Worm (Caenorhabditis elegans) whole organism, L2 larva: ENCODE measurements around the gene M88.4.

ENCODE experiments used
- C34F6.9 ChIP-seq: fragments of 150-350 bp; optimal IDR thresholded peaks from 2 replicates; lab custom pipeline; 2014; ENCODE audit warnings: missing biosample characterization, missing genetic modification characterization
- F13H6.1 ChIP-seq: sonication (generic microtip); optimal IDR thresholded peaks from 2 replicates; lab custom pipeline; 2016; ENCODE audit warnings: missing genetic modification characterization, missing compliant biosample characterization
- R02D3.7 ChIP-seq: fragments of 150-350 bp; optimal IDR thresholded peaks from 2 replicates; lab custom pipeline; 2014; ENCODE audit warnings: missing biosample characterization, missing genetic modification characterization
- Y55F3AM.14 ChIP-seq: fragments of 200-800 bp; sonication (Bioruptor generic); optimal IDR thresholded peaks from 2 replicates; lab custom pipeline; 2018; ENCODE audit warnings: mild to moderate bottlenecking, missing genetic modification characterization, missing compliant biosample characterization
- alr-1 ChIP-seq: fragments of 150-350 bp; optimal IDR thresholded peaks from 2 replicates; lab custom pipeline; 2014; ENCODE audit warnings: missing biosample characterization, missing genetic modification characterization
- ama-1 ChIP-seq: fragments of 150-350 bp; optimal IDR thresholded peaks from 2 replicates; lab custom pipeline; 2018; ENCODE audit warnings: inconsistent platforms
- blmp-1 ChIP-seq: sonication (generic microtip); optimal IDR thresholded peaks from 2 replicates; lab custom pipeline; 2017; ENCODE audit warnings: missing genetic modification characterization, mild to moderate bottlenecking, missing compliant biosample characterization, antibody characterized with exemption, moderate library complexity; ENCODE audit not compliant: insufficient read depth
- ceh-82 ChIP-seq: fragments of 150-350 bp; optimal IDR thresholded peaks from 2 replicates; lab custom pipeline; 2014; ENCODE audit warnings: missing biosample characterization, missing genetic modification characterization
- crh-2 ChIP-seq: sonication (generic microtip); optimal IDR thresholded peaks from 2 replicates; lab custom pipeline; 2017; ENCODE audit warnings: missing biosample characterization, missing genetic modification characterization
- dmd-4 ChIP-seq: sonication (generic microtip); optimal IDR thresholded peaks from 2 replicates; lab custom pipeline; 2017; ENCODE audit warnings: missing biosample characterization, missing genetic modification characterization
- egl-27 ChIP-seq: sonication (generic microtip); optimal IDR thresholded peaks from 3 replicates; lab custom pipeline; 2017; ENCODE audit warnings: missing biosample characterization, missing genetic modification reagents, missing genetic modification characterization
- elt-3 ChIP-seq: sonication (generic microtip); optimal IDR thresholded peaks from 2 replicates; lab custom pipeline; 2017; ENCODE audit warnings: missing biosample characterization, missing genetic modification characterization
- fos-1 ChIP-seq: fragments of 150-350 bp; optimal IDR thresholded peaks from 2 replicates; lab custom pipeline; 2014; ENCODE audit warnings: missing biosample characterization, missing genetic modification characterization
- gmeb-1 ChIP-seq: fragments of 150-350 bp; optimal IDR thresholded peaks from 2 replicates; lab custom pipeline; 2014; ENCODE audit warnings: missing biosample characterization, missing genetic modification characterization
- lin-11 ChIP-seq: fragments of 150-350 bp; sonication (generic microtip); optimal IDR thresholded peaks from 2 replicates; lab custom pipeline; 2014; ENCODE audit warnings: missing biosample characterization, missing genetic modification characterization, inconsistent platforms, mixed read lengths
- lin-13 ChIP-seq: fragments of 150-350 bp; optimal IDR thresholded peaks from 2 replicates; lab custom pipeline; 2014; ENCODE audit warnings: missing biosample characterization, missing genetic modification reagents, missing genetic modification characterization
- mab-5 ChIP-seq: fragments of 150-350 bp; optimal IDR thresholded peaks from 2 replicates; lab custom pipeline; 2014; ENCODE audit warnings: missing biosample characterization, missing genetic modification characterization
- mbf-1 ChIP-seq: sonication (generic microtip); optimal IDR thresholded peaks from 2 replicates; lab custom pipeline; 2017; ENCODE audit warnings: missing biosample characterization, missing genetic modification characterization
- nhr-10 ChIP-seq: sonication (generic microtip); optimal IDR thresholded peaks from 2 replicates; lab custom pipeline; 2017; ENCODE audit warnings: missing biosample characterization, missing genetic modification characterization
- nhr-12 ChIP-seq: fragments of 150-350 bp; optimal IDR thresholded peaks from 2 replicates; lab custom pipeline; 2014; ENCODE audit warnings: missing biosample characterization, missing genetic modification characterization
- nhr-129 ChIP-seq: fragments of 150-350 bp; optimal IDR thresholded peaks from 2 replicates; lab custom pipeline; 2014; ENCODE audit warnings: missing biosample characterization, missing genetic modification characterization
- nhr-21 ChIP-seq: fragments of 150-350 bp; optimal IDR thresholded peaks from 2 replicates; lab custom pipeline; 2014; ENCODE audit warnings: missing biosample characterization, missing genetic modification characterization
- nhr-23 ChIP-seq: fragments of 150-350 bp; optimal IDR thresholded peaks from 2 replicates; lab custom pipeline; 2014; ENCODE audit warnings: missing biosample characterization, missing genetic modification reagents, missing genetic modification characterization
- nhr-237 ChIP-seq: fragments of 150-350 bp; optimal IDR thresholded peaks from 2 replicates; lab custom pipeline; 2014; ENCODE audit warnings: missing biosample characterization, missing genetic modification characterization
- nhr-25 ChIP-seq: fragments of 150-350 bp; sonication (generic microtip); optimal IDR thresholded peaks from 3 replicates; lab custom pipeline; 2014; ENCODE audit warnings: missing biosample characterization, missing genetic modification characterization
- nhr-6 ChIP-seq: fragments of 150-350 bp; optimal IDR thresholded peaks from 2 replicates; lab custom pipeline; 2014; ENCODE audit warnings: missing biosample characterization, missing genetic modification characterization
- peb-1 ChIP-seq: fragments of 150-350 bp; optimal IDR thresholded peaks from 2 replicates; lab custom pipeline; 2014; ENCODE audit warnings: missing biosample characterization, missing genetic modification characterization
- sem-4 ChIP-seq: fragments of 150-350 bp; optimal IDR thresholded peaks from 2 replicates; lab custom pipeline; 2014; ENCODE audit warnings: missing biosample characterization, missing genetic modification reagents, missing genetic modification characterization
- sma-3 ChIP-seq: sonication (generic microtip); optimal IDR thresholded peaks from 2 replicates; lab custom pipeline; 2016; ENCODE audit warnings: missing genetic modification reagents, missing genetic modification characterization, missing compliant biosample characterization
- sma-9 ChIP-seq, 2 experiments: fragments of 150-350 bp in 1 of 2; sonication (generic microtip) in 1 of 2; optimal IDR thresholded peaks; 2 replicates each; lab custom pipeline; 2014 to 2016; ENCODE audit warnings: missing genetic modification characterization in 2 of 2, mild to moderate bottlenecking in 1 of 2, missing biosample characterization in 1 of 2, missing compliant biosample characterization in 1 of 2, missing genetic modification reagents in 1 of 2, moderate library complexity in 1 of 2
- snpc-4 ChIP-seq: fragments of 150-350 bp; optimal IDR thresholded peaks from 2 replicates; lab custom pipeline; 2014; ENCODE audit warnings: missing biosample characterization, missing genetic modification characterization
- unc-55 ChIP-seq: fragments of 150-350 bp; sonication (generic microtip); optimal IDR thresholded peaks from 3 replicates; lab custom pipeline; 2014; ENCODE audit warnings: missing biosample characterization, missing genetic modification reagents, missing genetic modification characterization
- unc-62 ChIP-seq: fragments of 150-350 bp; optimal IDR thresholded peaks from 2 replicates; lab custom pipeline; 2014; ENCODE audit warnings: missing biosample characterization, missing genetic modification reagents, missing genetic modification characterization
- zag-1 ChIP-seq: fragments of 150-350 bp; optimal IDR thresholded peaks from 2 replicates; lab custom pipeline; 2014; ENCODE audit warnings: missing biosample characterization, missing genetic modification characterization
- ztf-11 ChIP-seq: sonication (generic microtip); optimal IDR thresholded peaks from 2 replicates; lab custom pipeline; 2017; ENCODE audit warnings: missing biosample characterization, missing genetic modification characterization
- ztf-4 ChIP-seq: fragments of 150-350 bp; optimal IDR thresholded peaks from 2 replicates; lab custom pipeline; 2014; ENCODE audit warnings: missing biosample characterization, missing genetic modification characterization

M88.4 gene

DNA sequence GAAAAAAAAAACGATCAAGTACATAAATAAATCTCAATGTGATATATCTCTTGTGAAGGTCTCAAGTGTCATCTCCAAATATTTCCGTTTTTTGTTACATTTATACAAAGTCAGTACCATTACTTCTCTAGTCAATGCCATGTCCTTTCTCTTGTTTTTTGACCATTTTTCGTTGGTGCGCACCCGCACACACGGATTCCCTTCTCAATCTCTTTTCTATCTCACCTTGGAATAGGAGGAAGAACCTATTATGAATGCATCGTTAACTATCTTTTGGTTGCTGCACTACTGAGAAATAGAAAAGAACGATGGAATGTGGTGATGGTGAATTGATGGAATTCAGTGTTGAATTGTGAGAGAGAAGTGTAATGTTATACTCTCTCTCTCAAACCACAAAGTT lies 31.1 kb upstream of the M88.4 start:
- TF ChIP-seq nhr-23 (no peak), nhr-25 (tag; lab: Kevin White, UChicago) (no peak), nhr-10 (tag; lab: Kevin White, UChicago) (no peak), ceh-82 (no peak), blmp-1 (tag; lab: Kevin White, UChicago) (no peak), peb-1 (tag; lab: Kevin White, UChicago) (no peak), zag-1 (tag; lab: Kevin White, UChicago) (no peak), nhr-129 (tag; lab: Kevin White, UChicago) (no peak), crh-2 (tag; lab: Kevin White, UChicago) (no peak), fos-1 (tag; lab: Kevin White, UChicago) (no peak), R02D3.7 (tag; lab: Kevin White, UChicago) (no peak), sma-3 (GFP tag; lab: Kevin White, UChicago) (no peak), sma-9 (GFP tag; optimal IDR thresholded peaks at IDR 0.05; lab: Kevin White, UChicago) (no peak), sma-9 (tag; optimal IDR thresholded peaks at IDR 0.05; lab: Kevin White, UChicago) (no peak), Y55F3AM.14 (no peak), C34F6.9 (tag; lab: Kevin White, UChicago) (no peak), lin-13 (GFP tag; lab: Kevin White, UChicago) (no peak), mab-5 (tag; lab: Kevin White, UChicago) (no peak), unc-62 (GFP tag; lab: Kevin White, UChicago) (no peak)
- TF ChIP-seq, all 48 proteins: peak for 0

DNA sequence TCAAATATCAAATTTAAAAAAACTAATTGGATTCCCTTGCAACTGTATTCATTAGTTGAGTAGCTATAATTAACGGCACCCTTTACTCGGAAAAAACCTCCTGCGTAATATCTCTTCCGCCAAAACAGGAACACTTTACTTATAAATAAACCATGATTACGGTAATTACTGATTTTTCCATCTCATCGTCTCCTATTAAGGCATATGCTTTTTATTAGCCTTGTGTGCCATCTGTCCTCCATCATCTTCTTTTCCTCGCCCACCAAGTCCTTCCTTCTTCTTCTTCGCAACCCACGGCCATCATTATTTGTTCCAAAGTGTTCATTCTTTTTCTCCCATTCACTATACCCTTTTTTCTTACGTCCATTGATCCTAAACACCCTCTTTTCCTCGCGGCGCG lies 29.4 kb upstream of the M88.4 start:
- TF ChIP-seq elt-3 (tag; lab: Kevin White, UChicago) (no peak), sma-9 (GFP tag; optimal IDR thresholded peaks at IDR 0.05; lab: Kevin White, UChicago) (no peak), sma-9 (tag; optimal IDR thresholded peaks at IDR 0.05; lab: Kevin White, UChicago) (no peak)

DNA sequence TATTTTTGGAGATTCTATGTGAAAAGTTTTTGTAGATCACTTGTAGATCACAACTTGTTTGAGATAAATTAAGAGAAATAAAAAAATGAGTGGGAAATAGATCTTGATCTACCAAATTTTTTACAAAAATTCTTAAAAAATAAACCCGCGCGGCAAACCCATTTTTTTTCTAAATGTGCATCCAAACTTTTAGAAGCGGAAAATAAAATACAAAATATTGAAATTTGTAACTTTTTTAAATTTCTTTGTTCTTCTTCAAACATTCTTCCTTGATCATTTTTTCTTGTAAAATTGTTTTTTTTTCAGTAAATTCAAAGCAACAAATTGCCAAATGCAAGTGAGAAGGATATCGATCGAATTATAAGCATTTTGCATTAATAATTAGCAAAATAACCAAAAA lies 28.8 kb upstream of the M88.4 start, which contains the start of gene cdh-4:
Gene cdh-4 (plus strand): TSS at position 301 of the 400 bp plus-strand sequence.
- TF ChIP-seq fos-1 (tag; lab: Kevin White, UChicago) (no peak), ceh-82 (no peak), sem-4 (tag; lab: Kevin White, UChicago) (no peak), peb-1 (tag; lab: Kevin White, UChicago) (no peak), ztf-4 (no peak), egl-27 (no peak), dmd-4 (tag; lab: Kevin White, UChicago) (no peak), nhr-6 (no peak), F13H6.1 (no peak)
- TF ChIP-seq, all 48 proteins: peak for 0

DNA sequence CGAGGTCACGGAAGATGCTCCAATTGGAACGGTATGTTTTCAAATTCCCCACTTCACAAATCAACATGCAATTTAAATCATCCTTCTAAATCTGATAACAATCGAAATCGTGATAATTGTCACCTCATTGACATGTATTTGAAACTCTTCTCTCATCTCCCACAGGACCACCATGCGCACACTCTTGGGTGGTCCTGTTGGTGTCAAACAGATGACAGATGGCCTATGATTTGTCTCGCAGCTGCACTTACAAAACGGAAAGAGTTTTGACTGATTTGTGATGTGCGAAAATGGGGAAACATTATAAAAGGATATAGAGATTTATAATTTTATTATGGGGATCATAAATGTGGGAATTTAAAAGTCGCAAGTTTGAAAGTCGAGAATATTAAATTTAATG lies 25.4 kb upstream of the M88.4 start:
- TF ChIP-seq mab-5 (tag; lab: Kevin White, UChicago) (peak; percentile 0), lin-11 (tag; lab: Kevin White, UChicago) (no peak)

DNA sequence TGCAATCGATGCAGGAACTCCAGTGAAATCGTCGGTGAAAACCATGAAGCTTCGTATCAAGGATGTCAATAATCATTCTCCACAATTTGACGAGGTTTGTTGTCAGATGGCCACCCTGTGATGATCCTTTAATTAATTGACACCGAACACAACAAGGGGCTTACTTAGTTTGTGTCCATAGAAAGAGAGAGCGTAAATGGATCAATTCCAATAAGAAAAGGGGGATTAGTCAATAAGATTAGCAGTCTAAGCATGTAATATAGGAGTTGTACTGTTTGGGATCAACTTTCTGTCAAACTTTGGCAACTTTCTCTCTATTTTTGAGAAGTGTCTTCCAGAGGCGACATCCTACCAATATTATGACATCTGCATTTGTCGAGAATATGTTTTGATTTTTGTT lies 24.8 kb upstream of the M88.4 start:
- TF ChIP-seq Y55F3AM.14 (no peak), nhr-12 (no peak), alr-1 (tag; lab: Kevin White, UChicago) (no peak), lin-11 (tag; lab: Kevin White, UChicago) (no peak), nhr-25 (tag; lab: Kevin White, UChicago) (no peak), F13H6.1 (no peak), zag-1 (tag; lab: Kevin White, UChicago) (no peak), sem-4 (tag; lab: Kevin White, UChicago) (no peak), ceh-82 (no peak), ztf-4 (no peak), nhr-237 (tag; lab: Kevin White, UChicago) (no peak), nhr-6 (no peak), mab-5 (tag; lab: Kevin White, UChicago) (no peak), elt-3 (tag; lab: Kevin White, UChicago) (no peak), blmp-1 (tag; lab: Kevin White, UChicago) (no peak), fos-1 (tag; lab: Kevin White, UChicago) (no peak)

DNA sequence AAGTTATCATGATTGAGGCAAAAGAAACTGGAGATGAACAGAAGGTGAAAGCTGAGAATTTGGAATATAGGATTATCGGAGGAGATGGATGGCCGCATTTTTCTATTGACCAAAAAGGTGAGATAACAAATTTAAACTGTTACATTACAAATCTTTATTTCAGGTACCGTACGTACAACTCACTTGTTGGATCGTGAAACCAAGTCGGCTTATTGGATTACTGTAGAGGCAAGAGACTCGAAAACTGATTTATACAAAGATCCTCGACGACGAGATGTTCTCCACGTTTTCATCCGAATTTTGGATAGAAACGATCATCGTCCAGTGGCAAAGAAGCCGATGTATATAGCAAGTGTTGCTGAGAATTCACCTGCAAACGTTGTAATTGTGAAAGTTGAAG lies 22.8 kb upstream of the M88.4 start:
- no peak for TF ChIP-seq ztf-11 (tag; lab: Kevin White, UChicago)
- no peak for TF ChIP-seq gmeb-1 (tag; lab: Kevin White, UChicago)
- no peak for TF ChIP-seq mbf-1
- TF ChIP-seq unc-62 (GFP tag; lab: Kevin White, UChicago), result no peak
- no peak for TF ChIP-seq fos-1 (tag; lab: Kevin White, UChicago)
- TF ChIP-seq elt-3 (tag; lab: Kevin White, UChicago), result no peak
- no peak for TF ChIP-seq unc-55 (GFP tag; lab: Kevin White, UChicago)
- TF ChIP-seq nhr-25 (tag; lab: Kevin White, UChicago), result no peak
- TF ChIP-seq snpc-4 (tag; lab: Kevin White, UChicago), result no peak
- no peak for TF ChIP-seq lin-13 (GFP tag; lab: Kevin White, UChicago)
- no peak for TF ChIP-seq sma-9 (GFP tag; optimal IDR thresholded peaks at IDR 0.05; lab: Kevin White, UChicago)
- TF ChIP-seq sma-9 (tag; optimal IDR thresholded peaks at IDR 0.05; lab: Kevin White, UChicago), result no peak
- no peak for TF ChIP-seq ztf-4
- TF ChIP-seq zag-1 (tag; lab: Kevin White, UChicago), result no peak
- no peak for TF ChIP-seq nhr-21
- no peak for TF ChIP-seq ama-1 (lab: Kevin White, UChicago)
- TF ChIP-seq nhr-23, result no peak
- TF ChIP-seq nhr-10 (tag; lab: Kevin White, UChicago), result no peak
